Worm (Caenorhabditis elegans): ENCODE data around the gene sqv-6.

Gene sqv-6

DNA sequence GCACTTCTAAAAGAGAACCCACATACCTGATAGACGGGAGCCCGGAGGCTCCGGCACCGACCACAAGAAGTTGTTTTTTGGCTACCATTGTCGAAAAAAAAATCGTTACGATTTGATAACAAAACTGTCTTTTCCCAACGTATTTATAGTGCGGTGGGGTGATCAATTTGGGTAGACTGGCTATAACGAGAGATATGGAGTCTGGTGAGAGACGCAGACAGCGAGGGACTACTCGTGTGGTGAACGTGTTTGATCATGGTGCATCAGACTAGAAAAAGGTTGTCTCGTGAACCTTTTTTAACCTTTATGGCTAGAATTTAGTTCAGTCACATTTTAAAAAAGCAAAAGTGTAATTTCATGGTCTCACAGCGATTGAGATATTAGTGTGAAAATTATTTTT, 61.1 kb downstream of the sqv-6 start, which contains the start of gene fmo-5 (continued):
- TF ChIP-seq ama-1 (optimal IDR thresholded peaks at IDR 0.05) (no peak), ama-1 (GFP tag; optimal IDR thresholded peaks at IDR 0.05) (no peak), ztf-3 (GFP tag; optimal IDR thresholded peaks at IDR 0.05) (no peak), nhr-27 (tag; optimal IDR thresholded peaks at IDR 0.05) (no peak), sptf-2 (GFP tag; optimal IDR thresholded peaks at IDR 0.05) (no peak), chd-7 (tag; optimal IDR thresholded peaks at IDR 0.05) (no peak), let-526 (GFP tag; IDR thresholded peaks at IDR 0.05) (no peak), F10E7.11 (tag; optimal IDR thresholded peaks at IDR 0.05) (no peak), akir-1 (GFP tag; optimal IDR thresholded peaks at IDR 0.05) (no peak), mel-28 (tag; optimal IDR thresholded peaks at IDR 0.05; ENCODE audit: borderline replicate concordance) (no peak), cebp-1 (GFP tag; IDR thresholded peaks at IDR 0.05) (no peak), cebp-1 (tag; optimal IDR thresholded peaks at IDR 0.05) (peak; percentile 37), T26A5.8 (tag; optimal IDR thresholded peaks at IDR 0.05) (no peak)

All from whole organism, young adult.